Worm (Caenorhabditis elegans): ENCODE data around the gene chil-14.
A peak's percentile ranks its signal among the peaks of the same experiment; 100 is the strongest.

The chil-14 gene

ce11 chrV:1414615-1415433 is 40.0 kb upstream of the chil-14 start:
- no peak for TF ChIP-seq zag-1 (tag; optimal IDR thresholded peaks at IDR 0.05)
- TF ChIP-seq mxl-2 (GFP tag; conservative IDR thresholded peaks at IDR 0.05) = no peak
- TF ChIP-seq nhr-25 (tag; optimal IDR thresholded peaks at IDR 0.05; ENCODE audit: borderline replicate concordance, insufficient read depth) = no peak
- TF ChIP-seq R02D3.7 (tag; optimal IDR thresholded peaks at IDR 0.05) = no peak
- peak; percentile 38 for TF ChIP-seq hlh-11 (tag; optimal IDR thresholded peaks at IDR 0.05)
- no peak for TF ChIP-seq ceh-62 (tag; optimal IDR thresholded peaks at IDR 0.05)
- TF ChIP-seq dmd-6 (GFP tag; IDR thresholded peaks at IDR 0.05) = peak; percentile 72
- no peak for TF ChIP-seq unc-130 (GFP tag; optimal IDR thresholded peaks at IDR 0.05)
- TF ChIP-seq daf-16 (GFP tag; optimal IDR thresholded peaks at IDR 0.05) = no peak
- TF ChIP-seq daf-16 (tag; optimal IDR thresholded peaks at IDR 0.05) = peak; percentile 22
- peak; percentile 49 for TF ChIP-seq aha-1 (tag)
- TF ChIP-seq nhr-111 (GFP tag; optimal IDR thresholded peaks at IDR 0.05) = no peak
- TF ChIP-seq Y48G9A.11 (GFP tag; IDR thresholded peaks at IDR 0.05) = no peak
- TF ChIP-seq nhr-102 (tag; optimal IDR thresholded peaks at IDR 0.05) = no peak
- no peak for TF ChIP-seq mdl-1 (tag; optimal IDR thresholded peaks at IDR 0.05)
- peak in 1 of 2 experiments; percentile 49 for TF ChIP-seq hif-1 (tag; optimal IDR thresholded peaks at IDR 0.05)
- no peak for TF ChIP-seq mep-1 (tag; optimal IDR thresholded peaks at IDR 0.05)
- no peak for TF ChIP-seq ztf-11 (tag; optimal IDR thresholded peaks at IDR 0.05)
- no peak for TF ChIP-seq daf-12 (tag; optimal IDR thresholded peaks at IDR 0.05)
- TF ChIP-seq zfp-2 (tag; optimal IDR thresholded peaks at IDR 0.05) = no peak
- peak; percentile 27 for TF ChIP-seq dve-1 (tag; optimal IDR thresholded peaks at IDR 0.05; ENCODE audit: insufficient read depth)
- no peak for TF ChIP-seq dpl-1 (GFP tag; optimal IDR thresholded peaks at IDR 0.05)
- TF ChIP-seq lin-13 (GFP tag; optimal IDR thresholded peaks at IDR 0.05) = no peak
- TF ChIP-seq nhr-28 (tag; optimal IDR thresholded peaks at IDR 0.05) = peak; percentile 25
- TF ChIP-seq pqm-1 (tag; optimal IDR thresholded peaks at IDR 0.05) = peak; percentile 86

ce11 chrV:1416154-1416553 is 38.7 kb upstream of the chil-14 start:
- TF ChIP-seq aha-1 (tag) (peak; percentile 56), unc-39 (tag; optimal IDR thresholded peaks at IDR 0.05) (no peak), ceh-44 (GFP tag; IDR thresholded peaks at IDR 0.05) (no peak), hif-1 (tag; optimal IDR thresholded peaks at IDR 0.05) (no peak)

ce11 chrV:1422269-1422668 is 32.6 kb upstream of the chil-14 start:
- no peak for TF ChIP-seq fos-1 (tag; optimal IDR thresholded peaks at IDR 0.05)
- TF ChIP-seq unc-62 (GFP tag; optimal IDR thresholded peaks at IDR 0.05 in 1 of 2) = peak in 1 of 2 experiments; percentile 36
- TF ChIP-seq unc-62 (tag; optimal IDR thresholded peaks at IDR 0.05) = no peak

ce11 chrV:1423338-1423737 is 31.5 kb upstream of the chil-14 start:
- TF ChIP-seq lin-15B (tag; optimal IDR thresholded peaks at IDR 0.05) (no peak), nhr-6 (tag; optimal IDR thresholded peaks at IDR 0.05) (no peak), F49E8.2 (tag; optimal IDR thresholded peaks at IDR 0.05; ENCODE audit: borderline replicate concordance) (no peak), dve-1 (tag; optimal IDR thresholded peaks at IDR 0.05; ENCODE audit: insufficient read depth) (no peak), zfp-3 (GFP tag; conservative IDR thresholded peaks at IDR 0.05) (no peak), pqm-1 (tag; optimal IDR thresholded peaks at IDR 0.05) (no peak), dmd-6 (GFP tag; IDR thresholded peaks at IDR 0.05) (no peak), vab-7 (GFP tag; IDR thresholded peaks at IDR 0.05) (no peak), spr-3 (GFP tag; optimal IDR thresholded peaks at IDR 0.05) (no peak), nhr-77 (tag; optimal IDR thresholded peaks at IDR 0.05) (no peak), snpc-4 (tag; optimal IDR thresholded peaks at IDR 0.05) (no peak), mes-2 (tag; optimal IDR thresholded peaks at IDR 0.05; ENCODE audit: poor library complexity, severe bottlenecking) (no peak), Y5F2A.4 (GFP tag; optimal IDR thresholded peaks at IDR 0.05) (no peak), daf-16 (GFP tag; optimal IDR thresholded peaks at IDR 0.05) (no peak), daf-16 (tag; optimal IDR thresholded peaks at IDR 0.05) (no peak), Y48G9A.11 (GFP tag; IDR thresholded peaks at IDR 0.05) (no peak), mxl-3 (GFP tag; optimal IDR thresholded peaks at IDR 0.05) (no peak), mdl-1 (tag; optimal IDR thresholded peaks at IDR 0.05) (no peak), zag-1 (tag; optimal IDR thresholded peaks at IDR 0.05) (no peak), jun-1 (tag; optimal IDR thresholded peaks at IDR 0.05) (no peak)
